Worm (Caenorhabditis elegans): Measurements from ENCODE around the gene dhhc-14.
A peak's percentile ranks its signal among the peaks of the same experiment; 100 is the strongest.

dhhc-14 gene

ce11 chrX:8563663-8564450 lies 11.8 kb downstream of the dhhc-14 start:
- TF ChIP-seq ceh-88 (GFP tag; IDR thresholded peaks at IDR 0.05) (no peak), dsc-1 (tag; optimal IDR thresholded peaks at IDR 0.05) (peak; percentile 60), vab-15 (tag; optimal IDR thresholded peaks at IDR 0.05) (no peak), lin-14 (GFP tag; optimal IDR thresholded peaks at IDR 0.05) (peak; percentile 23), fos-1 (tag; optimal IDR thresholded peaks at IDR 0.05) (no peak), elt-3 (tag; optimal IDR thresholded peaks at IDR 0.05) (peak in 1 of 6 experiments; percentile 36), rnt-1 (tag; optimal IDR thresholded peaks at IDR 0.05) (no peak), elt-2 (tag; optimal IDR thresholded peaks at IDR 0.05) (peak; percentile 26), lin-13 (GFP tag; optimal IDR thresholded peaks at IDR 0.05) (no peak), blmp-1 (tag; optimal IDR thresholded peaks at IDR 0.05) (no peak), hlh-4 (tag; optimal IDR thresholded peaks at IDR 0.05) (no peak), nhr-84 (tag; optimal IDR thresholded peaks at IDR 0.05) (no peak), grh-1 (GFP tag; IDR thresholded peaks at IDR 0.05) (no peak), nhr-85 (tag) (peak; percentile 47), C34B4.2 (tag; optimal IDR thresholded peaks at IDR 0.05) (no peak), tlp-1 (tag; optimal IDR thresholded peaks at IDR 0.05) (no peak), nhr-12 (tag; optimal IDR thresholded peaks at IDR 0.05) (no peak), nhr-20 (tag; optimal IDR thresholded peaks at IDR 0.05) (peak; percentile 18), fkh-8 (tag; optimal IDR thresholded peaks at IDR 0.05) (no peak), ztf-4 (tag; optimal IDR thresholded peaks at IDR 0.05) (no peak), nhr-47 (tag; optimal IDR thresholded peaks at IDR 0.05) (no peak), ces-1 (GFP tag; optimal IDR thresholded peaks at IDR 0.05) (no peak), nhr-11 (tag; optimal IDR thresholded peaks at IDR 0.05) (no peak), Y116A8C.19 (tag; optimal IDR thresholded peaks at IDR 0.05; ENCODE audit: borderline replicate concordance) (no peak)

- no peak for TF ChIP-seq ama-1 (optimal IDR thresholded peaks at IDR 0.05)
- TF ChIP-seq lin-35 (GFP tag; optimal IDR thresholded peaks at IDR 0.05), result peak in 1 of 2 experiments; percentile 0
- no peak for TF ChIP-seq C16A3.4 (tag; optimal IDR thresholded peaks at IDR 0.05)
- no peak for TF ChIP-seq xbp-1 (tag; optimal IDR thresholded peaks at IDR 0.05)
- no peak for TF ChIP-seq tbx-2 (tag; optimal IDR thresholded peaks at IDR 0.05)
- no peak for TF ChIP-seq ztf-11 (tag; optimal IDR thresholded peaks at IDR 0.05)
- TF ChIP-seq blmp-1 (tag; optimal IDR thresholded peaks at IDR 0.05), result peak; percentile 80
- TF ChIP-seq nhr-85 (tag), result peak; percentile 24
- TF ChIP-seq rnt-1 (tag; optimal IDR thresholded peaks at IDR 0.05), result peak; percentile 1
- peak; percentile 17 for TF ChIP-seq nhr-20 (tag; optimal IDR thresholded peaks at IDR 0.05)
- no peak for TF ChIP-seq skn-1 (tag; optimal IDR thresholded peaks at IDR 0.05)
- no peak for TF ChIP-seq vab-15 (tag; optimal IDR thresholded peaks at IDR 0.05)
- TF ChIP-seq lin-14 (GFP tag; optimal IDR thresholded peaks at IDR 0.05), result peak; percentile 27
- no peak for TF ChIP-seq unc-130 (tag; optimal IDR thresholded peaks at IDR 0.05)
Measured at ce11 chrX:8564451-8564795, 12.3 kb downstream of the dhhc-14 start.

ce11 chrX:8565810-8566416 lies 13.8 kb downstream of the dhhc-14 start:
- TF ChIP-seq ces-1 (GFP tag; optimal IDR thresholded peaks at IDR 0.05) (no peak), rnt-1 (tag; optimal IDR thresholded peaks at IDR 0.05) (no peak), tlp-1 (tag; optimal IDR thresholded peaks at IDR 0.05) (no peak), ceh-82 (tag; optimal IDR thresholded peaks at IDR 0.05) (peak in 1 of 3 experiments; percentile 6), lin-14 (GFP tag; optimal IDR thresholded peaks at IDR 0.05) (peak; percentile 56), sox-4 (tag; optimal IDR thresholded peaks at IDR 0.05) (no peak), pqm-1 (tag; optimal IDR thresholded peaks at IDR 0.05) (no peak), lir-3 (tag; optimal IDR thresholded peaks at IDR 0.05; ENCODE audit: poor library complexity) (no peak), swsn-7 (tag; optimal IDR thresholded peaks at IDR 0.05) (no peak), unc-86 (tag; optimal IDR thresholded peaks at IDR 0.05) (no peak), nhr-11 (tag; optimal IDR thresholded peaks at IDR 0.05) (no peak), ceh-88 (GFP tag; IDR thresholded peaks at IDR 0.05) (no peak), blmp-1 (tag; optimal IDR thresholded peaks at IDR 0.05) (peak; percentile 89), fkh-8 (tag; optimal IDR thresholded peaks at IDR 0.05) (no peak), ztf-4 (tag; optimal IDR thresholded peaks at IDR 0.05) (peak; percentile 15), fkh-4 (tag; optimal IDR thresholded peaks at IDR 0.05; ENCODE audit: borderline replicate concordance) (no peak), snu-23 (GFP tag; optimal IDR thresholded peaks at IDR 0.05) (peak; percentile 1), mep-1 (tag; optimal IDR thresholded peaks at IDR 0.05) (no peak)
